Worm (Caenorhabditis elegans): ENCODE measurements around the gene ZC487.1.
A peak's percentile ranks its signal among the peaks of the same experiment; 100 is the strongest.

ce11 chrV:6731594-6731993 lies 4.3 kb downstream of the ZC487.1 start, which contains the start of gene grl-9:
- no peak for TF ChIP-seq nhr-76 (tag; optimal IDR thresholded peaks at IDR 0.05)
- no peak for TF ChIP-seq fkh-10 (GFP tag; optimal IDR thresholded peaks at IDR 0.05)
- peak in 1 of 2 experiments; percentile 34 for TF ChIP-seq unc-62 (GFP tag; optimal IDR thresholded peaks at IDR 0.05 in 1 of 2)
- no peak for TF ChIP-seq unc-62 (tag; optimal IDR thresholded peaks at IDR 0.05)
- no peak for TF ChIP-seq egl-27 (tag; optimal IDR thresholded peaks at IDR 0.05)
- no peak for TF ChIP-seq F26F4.8 (GFP tag; conservative IDR thresholded peaks at IDR 0.05)
- peak; percentile 14 for TF ChIP-seq aha-1 (tag)

Data from whole organism, L4 larva.